Worm (Caenorhabditis elegans) whole organism, L1 larva: ENCODE results near the gene irld-64.

Source experiments
- F16B12.6 ChIP-seq: fragments of 150-350 bp; optimal IDR thresholded peaks from 2 replicates; lab custom pipeline; 2014; ENCODE audit warnings: missing biosample characterization, missing genetic modification characterization
- Y116A8C.19 ChIP-seq: sonication (generic microtip); optimal IDR thresholded peaks from 2 replicates; lab custom pipeline; 2016; ENCODE audit warnings: missing compliant biosample characterization, missing genetic modification characterization, borderline replicate concordance
- alr-1 ChIP-seq: fragments of 200-800 bp; sonication (Bioruptor generic); optimal IDR thresholded peaks from 2 replicates; lab custom pipeline; 2018; ENCODE audit warnings: borderline replicate concordance, mild to moderate bottlenecking, missing genetic modification characterization, missing compliant biosample characterization
- aly-2 ChIP-seq: fragments of 150-350 bp; optimal IDR thresholded peaks from 2 replicates; lab custom pipeline; 2014; ENCODE audit warnings: missing biosample characterization, missing genetic modification characterization
- blmp-1 ChIP-seq: fragments of 150-350 bp; optimal IDR thresholded peaks from 2 replicates; lab custom pipeline; 2014; ENCODE audit warnings: missing biosample characterization, missing genetic modification characterization
- ceh-8 ChIP-seq: fragments of 200-800 bp; sonication (Bioruptor generic); optimal IDR thresholded peaks from 2 replicates; lab custom pipeline; 2018; ENCODE audit warnings: mild to moderate bottlenecking, missing genetic modification characterization, moderate library complexity, missing compliant biosample characterization
- ceh-82 ChIP-seq, 3 experiments: fragments of 150-350 bp in 1 of 3; sonication (generic microtip) in 2 of 3; optimal IDR thresholded peaks; 2 replicates each; lab custom pipeline; 2014 to 2017; ENCODE audit warnings: missing biosample characterization in 3 of 3, missing genetic modification characterization in 3 of 3
- ceh-88 ChIP-seq: fragments of 200-800 bp; sonication (Bioruptor generic); IDR thresholded peaks from 2 replicates; pipeline ENCODE4 v1.3.6; 2022; ENCODE audit warnings: missing genetic modification characterization, missing compliant biosample characterization
- ceh-90 ChIP-seq: sonication (generic microtip); optimal IDR thresholded peaks from 2 replicates; lab custom pipeline; 2016; ENCODE audit warnings: missing genetic modification characterization, missing compliant biosample characterization
- ces-1 ChIP-seq: fragments of 150-350 bp; optimal IDR thresholded peaks from 2 replicates; lab custom pipeline; 2014; ENCODE audit warnings: missing biosample characterization, missing genetic modification reagents, missing genetic modification characterization
- dpl-1 ChIP-seq, 3 experiments: fragments of 150-350 bp in 2 of 3; sonication (generic microtip) in 1 of 3; optimal IDR thresholded peaks; 2 replicates each; lab custom pipeline; 2014 to 2017; ENCODE audit warnings: missing biosample characterization in 3 of 3, missing genetic modification characterization in 3 of 3, missing genetic modification reagents in 3 of 3
- dsc-1 ChIP-seq: sonication (generic microtip); optimal IDR thresholded peaks from 2 replicates; lab custom pipeline; 2016; ENCODE audit warnings: mild to moderate bottlenecking, missing genetic modification characterization, missing compliant biosample characterization
- elt-2 ChIP-seq: sonication (generic microtip); optimal IDR thresholded peaks from 2 replicates; lab custom pipeline; 2016; ENCODE audit warnings: missing genetic modification characterization, mild to moderate bottlenecking, inconsistent platforms, missing compliant biosample characterization, missing genetic modification reagents
- elt-3 ChIP-seq, 6 experiments: fragments of 150-350 bp in 1 of 6; sonication (generic microtip); optimal IDR thresholded peaks; 2 replicates each; lab custom pipeline; 2017 to 2018; ENCODE audit warnings: missing biosample characterization in 6 of 6, missing genetic modification characterization in 6 of 6, inconsistent platforms in 1 of 6
- ets-5 ChIP-seq: fragments of 200-800 bp; sonication (Bioruptor generic); IDR thresholded peaks from 2 replicates; pipeline ENCODE4 v1.3.6; 2022; ENCODE audit warnings: missing genetic modification characterization, missing compliant biosample characterization
- fkh-10 ChIP-seq: sonication (generic microtip); optimal IDR thresholded peaks from 2 replicates; lab custom pipeline; 2017; ENCODE audit warnings: missing biosample characterization, missing genetic modification reagents, missing genetic modification characterization
- fkh-4 ChIP-seq: sonication (generic microtip); optimal IDR thresholded peaks from 2 replicates; lab custom pipeline; 2016; ENCODE audit warnings: missing compliant biosample characterization, missing genetic modification characterization, borderline replicate concordance
- fkh-8 ChIP-seq: sonication (generic microtip); optimal IDR thresholded peaks from 2 replicates; lab custom pipeline; 2016; ENCODE audit warnings: mild to moderate bottlenecking, missing genetic modification characterization, missing compliant biosample characterization
- fos-1 ChIP-seq: fragments of 150-350 bp; optimal IDR thresholded peaks from 2 replicates; lab custom pipeline; 2014; ENCODE audit warnings: missing biosample characterization, missing genetic modification characterization
- grh-1 ChIP-seq: fragments of 200-800 bp; sonication (Bioruptor generic); IDR thresholded peaks from 2 replicates; pipeline ENCODE4 v1.3.6; 2022; ENCODE audit warnings: missing genetic modification reagents, missing genetic modification characterization, missing compliant biosample characterization
- irx-1 ChIP-seq: sonication (generic microtip); optimal IDR thresholded peaks from 2 replicates; lab custom pipeline; 2016; ENCODE audit warnings: missing genetic modification characterization, missing compliant biosample characterization
- isw-1 ChIP-seq: fragments of 200-800 bp; sonication (Bioruptor generic); IDR thresholded peaks from 2 replicates; pipeline ENCODE4 v1.3.6; 2022; ENCODE audit warnings: missing genetic modification characterization, missing compliant biosample characterization
- lin-13 ChIP-seq: fragments of 150-350 bp; optimal IDR thresholded peaks from 2 replicates; lab custom pipeline; 2014; ENCODE audit warnings: missing biosample characterization, missing genetic modification reagents, missing genetic modification characterization
- lin-14 ChIP-seq: fragments of 200-800 bp; sonication (Bioruptor generic); optimal IDR thresholded peaks from 2 replicates; lab custom pipeline; 2018; ENCODE audit warnings: mild to moderate bottlenecking, missing genetic modification characterization, moderate library complexity, missing compliant biosample characterization
- lin-35 ChIP-seq, 2 experiments: fragments of 150-350 bp; optimal IDR thresholded peaks; 2 replicates each; lab custom pipeline; 2014; ENCODE audit warnings: missing biosample characterization in 2 of 2, missing genetic modification characterization in 2 of 2, missing genetic modification reagents in 2 of 2
- lir-3 ChIP-seq: sonication (generic microtip); optimal IDR thresholded peaks from 2 replicates; lab custom pipeline; 2016; ENCODE audit warnings: mild to moderate bottlenecking, missing genetic modification characterization, moderate library complexity, missing compliant biosample characterization; ENCODE audit not compliant: poor library complexity
- lsy-2 ChIP-seq, 2 experiments: fragments of 150-350 bp; optimal IDR thresholded peaks; 2 replicates each; lab custom pipeline; 2014; ENCODE audit warnings: missing biosample characterization in 2 of 2, missing genetic modification characterization in 2 of 2
- mab-9 ChIP-seq: fragments of 200-800 bp; sonication (Bioruptor generic); IDR thresholded peaks from 2 replicates; pipeline ENCODE4 v1.3.6; 2022; ENCODE audit warnings: missing genetic modification reagents, missing genetic modification characterization, missing compliant biosample characterization
- mdl-1 ChIP-seq, 2 experiments: fragments of 150-350 bp; optimal IDR thresholded peaks; 2 replicates each; lab custom pipeline; 2014 to 2017; ENCODE audit warnings: missing biosample characterization in 2 of 2, missing genetic modification characterization in 2 of 2, inconsistent platforms in 1 of 2
- mep-1 ChIP-seq: fragments of 150-350 bp; optimal IDR thresholded peaks from 2 replicates; lab custom pipeline; 2014; ENCODE audit warnings: missing biosample characterization, missing genetic modification characterization
- nhr-19 ChIP-seq: fragments of 200-800 bp; sonication (Bioruptor generic); conservative IDR thresholded peaks from 2 replicates; pipeline ENCODE4 v1.3.6; 2022; ENCODE audit warnings: missing genetic modification characterization, missing compliant biosample characterization
- nhr-20 ChIP-seq: sonication (generic microtip); optimal IDR thresholded peaks from 2 replicates; lab custom pipeline; 2016; ENCODE audit warnings: mild to moderate bottlenecking, missing genetic modification characterization, missing compliant biosample characterization
- nhr-237 ChIP-seq: fragments of 150-350 bp; optimal IDR thresholded peaks from 2 replicates; lab custom pipeline; 2014; ENCODE audit warnings: missing biosample characterization, missing genetic modification characterization
- nhr-28 ChIP-seq: fragments of 150-350 bp; optimal IDR thresholded peaks from 2 replicates; lab custom pipeline; 2014; ENCODE audit warnings: missing biosample characterization, missing genetic modification characterization
- nhr-47 ChIP-seq: sonication (generic microtip); optimal IDR thresholded peaks from 2 replicates; lab custom pipeline; 2016; ENCODE audit warnings: mild to moderate bottlenecking, missing genetic modification characterization, moderate library complexity, missing compliant biosample characterization
- nhr-71 ChIP-seq: sonication (generic microtip); optimal IDR thresholded peaks from 2 replicates; lab custom pipeline; 2016; ENCODE audit warnings: mild to moderate bottlenecking, missing genetic modification characterization, moderate library complexity, missing compliant biosample characterization
- nhr-76 ChIP-seq: sonication (generic microtip); optimal IDR thresholded peaks from 2 replicates; lab custom pipeline; 2017; ENCODE audit warnings: missing biosample characterization, missing genetic modification characterization
- nhr-84 ChIP-seq: sonication (generic microtip); optimal IDR thresholded peaks from 2 replicates; lab custom pipeline; 2017; ENCODE audit warnings: missing biosample characterization, missing genetic modification characterization
- nhr-85 ChIP-seq: sonication (generic microtip); peaks from one replicate; lab custom pipeline; 2016; ENCODE audit warnings: missing genetic modification characterization, inconsistent platforms, missing compliant biosample characterization
- pag-3 ChIP-seq: sonication (generic microtip); optimal IDR thresholded peaks from 2 replicates; lab custom pipeline; 2017; ENCODE audit warnings: missing genetic modification characterization, mild to moderate bottlenecking, missing compliant biosample characterization, antibody characterized with exemption, borderline replicate concordance; ENCODE audit not compliant: insufficient read depth
- pax-3 ChIP-seq: fragments of 200-800 bp; sonication (Bioruptor generic); optimal IDR thresholded peaks from 2 replicates; lab custom pipeline; 2018; ENCODE audit warnings: mild to moderate bottlenecking, missing genetic modification characterization, moderate library complexity, missing compliant biosample characterization
- pqm-1 ChIP-seq: sonication (generic microtip); optimal IDR thresholded peaks from 3 replicates; lab custom pipeline; 2017; ENCODE audit warnings: missing biosample characterization, missing genetic modification characterization
- rnt-1 ChIP-seq: sonication (generic microtip); optimal IDR thresholded peaks from 2 replicates; lab custom pipeline; 2016; ENCODE audit warnings: mild to moderate bottlenecking, missing genetic modification characterization, moderate library complexity, missing compliant biosample characterization
- skn-1 ChIP-seq: fragments of 150-350 bp; optimal IDR thresholded peaks from 2 replicates; lab custom pipeline; 2014; ENCODE audit warnings: missing biosample characterization, missing genetic modification characterization
- snpc-4 ChIP-seq: fragments of 150-350 bp; optimal IDR thresholded peaks from 2 replicates; lab custom pipeline; 2014; ENCODE audit warnings: missing biosample characterization, missing genetic modification characterization
- sptf-1 ChIP-seq: fragments of 150-350 bp; optimal IDR thresholded peaks from 2 replicates; lab custom pipeline; 2014; ENCODE audit warnings: missing biosample characterization, missing genetic modification characterization
- swsn-7 ChIP-seq: sonication (generic microtip); optimal IDR thresholded peaks from 2 replicates; lab custom pipeline; 2016; ENCODE audit warnings: missing genetic modification characterization, missing compliant biosample characterization
- unc-130 ChIP-seq: fragments of 150-350 bp; optimal IDR thresholded peaks from 2 replicates; lab custom pipeline; 2017; ENCODE audit warnings: missing biosample characterization, missing genetic modification characterization, inconsistent platforms
- unc-62 ChIP-seq: fragments of 150-350 bp; optimal IDR thresholded peaks from 2 replicates; lab custom pipeline; 2014; ENCODE audit warnings: missing biosample characterization, missing genetic modification reagents, missing genetic modification characterization
- unc-98 ChIP-seq: fragments of 200-800 bp; sonication (Bioruptor generic); IDR thresholded peaks from 2 replicates; pipeline ENCODE4 v1.3.6; 2022; ENCODE audit warnings: missing genetic modification characterization, missing compliant biosample characterization
- vab-15 ChIP-seq: sonication (generic microtip); optimal IDR thresholded peaks from 2 replicates; lab custom pipeline; 2017; ENCODE audit warnings: missing genotype, mild to moderate bottlenecking, missing genetic modification characterization, missing compliant biosample characterization
- ztf-4 ChIP-seq: fragments of 150-350 bp; optimal IDR thresholded peaks from 2 replicates; lab custom pipeline; 2014; ENCODE audit warnings: missing biosample characterization, missing genetic modification characterization

Gene irld-64

DNA sequence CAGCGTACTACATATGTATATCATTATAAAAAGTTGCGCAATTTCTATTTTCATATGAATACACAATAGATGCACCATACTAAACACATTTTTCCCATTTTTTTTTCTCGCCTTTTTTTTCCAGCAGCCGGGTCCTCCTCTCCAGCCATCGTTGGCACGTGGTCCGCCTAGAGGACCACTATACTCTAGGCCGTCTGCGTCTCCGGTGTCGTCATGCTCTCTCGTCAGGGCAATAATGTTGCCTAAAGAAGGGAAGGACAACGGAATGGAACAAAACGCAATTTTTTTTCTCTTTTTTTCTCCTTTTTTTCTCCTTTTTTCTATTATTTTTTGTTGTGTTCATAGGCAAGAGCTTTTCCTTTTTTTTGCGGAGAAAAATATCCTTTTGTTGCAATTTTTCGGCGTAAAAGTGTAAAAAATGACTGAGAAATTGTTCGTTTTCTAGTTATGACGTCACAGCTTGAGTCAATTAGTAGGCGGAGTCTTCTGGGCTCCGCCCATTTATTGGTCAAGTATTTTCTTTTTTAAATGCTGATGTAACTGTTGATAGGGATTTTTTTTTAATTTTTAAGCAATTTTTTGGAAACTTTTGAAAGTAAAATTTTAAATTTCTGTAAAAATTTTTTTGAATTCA is 32.2 kb upstream of the irld-64 start (continued):
- TF ChIP-seq nhr-47 (no peak), dpl-1 (GFP tag; optimal IDR thresholded peaks at IDR 0.05; lab: Kevin White, UChicago) (no peak), nhr-71 (tag; lab: Kevin White, UChicago) (no peak), nhr-76 (tag; lab: Kevin White, UChicago) (no peak), ces-1 (GFP tag; lab: Kevin White, UChicago) (peak; percentile 6), fkh-4 (tag; lab: Kevin White, UChicago) (no peak), lin-13 (GFP tag; lab: Kevin White, UChicago) (no peak), pax-3 (tag; lab: Kevin White, UChicago) (no peak), mep-1 (tag; lab: Kevin White, UChicago) (no peak), elt-3 (tag; optimal IDR thresholded peaks at IDR 0.05; lab: Kevin White, UChicago) (no peak), unc-130 (tag; lab: Kevin White, UChicago) (no peak), nhr-19 (GFP tag; lab: Robert Waterston, UW) (no peak), isw-1 (GFP tag; lab: Robert Waterston, UW) (peak; percentile 40; the same call in 1 of the 2 replicates), Y116A8C.19 (no peak), rnt-1 (tag; lab: Kevin White, UChicago) (no peak), ceh-88 (no peak), mab-9 (GFP tag; lab: Robert Waterston, UW) (0 out of 2 replicates have a peak, but pooled peaks have one; percentile 32), pqm-1 (tag; lab: Kevin White, UChicago) (no peak), dsc-1 (tag; lab: Kevin White, UChicago) (no peak), ets-5 (no peak), grh-1 (GFP tag; lab: Robert Waterston, UW) (no peak), vab-15 (tag; lab: Kevin White, UChicago) (no peak), unc-62 (no peak), blmp-1 (tag; lab: Kevin White, UChicago) (no peak), aly-2 (tag; lab: Kevin White, UChicago) (no peak), sptf-1 (tag; lab: Kevin White, UChicago) (no peak), irx-1 (tag; lab: Kevin White, UChicago) (no peak), lir-3 (tag; lab: Kevin White, UChicago) (no peak), swsn-7 (peak; percentile 53), ztf-4 (tag; lab: Kevin White, UChicago) (no peak), nhr-84 (tag; lab: Kevin White, UChicago) (no peak), fos-1 (tag; lab: Kevin White, UChicago) (no peak), mdl-1 (tag; optimal IDR thresholded peaks at IDR 0.05; lab: Kevin White, UChicago) (peak; percentile 51 to 63), ceh-90 (no peak), snpc-4 (tag; lab: Kevin White, UChicago) (no peak), unc-98 (GFP tag; lab: Robert Waterston, UW) (no peak), nhr-28 (tag; lab: Kevin White, UChicago) (no peak), ceh-8 (GFP tag; lab: Kevin White, UChicago) (peak; percentile 36), lsy-2 (tag; optimal IDR thresholded peaks at IDR 0.05; lab: Kevin White, UChicago) (peak in 1 of 2 experiments; percentile 28), nhr-20 (peak; percentile 71), pag-3 (tag; lab: Kevin White, UChicago) (no peak), lin-35 (GFP tag; optimal IDR thresholded peaks at IDR 0.05; lab: Kevin White, UChicago) (peak in 1 of 2 experiments; percentile 31), F16B12.6 (tag; lab: Kevin White, UChicago) (no peak), ceh-82 (tag; optimal IDR thresholded peaks at IDR 0.05; lab: Kevin White, UChicago) (peak; percentile 3 to 66 (median 16)), fkh-10 (GFP tag; lab: Kevin White, UChicago) (peak; percentile 85), nhr-85 (tag; lab: Kevin White, UChicago) (no peak), lin-14 (GFP tag; lab: Kevin White, UChicago) (peak; percentile 93), elt-2 (tag; lab: Kevin White, UChicago) (no peak), alr-1 (no peak), skn-1 (tag; lab: Kevin White, UChicago) (no peak), nhr-237 (tag; lab: Kevin White, UChicago) (no peak), fkh-8 (tag; lab: Kevin White, UChicago) (peak; percentile 29)
